Worm (Caenorhabditis elegans): Measurements from ENCODE around the gene kin-21.

Gene kin-21

ce11 chrIV:9832586-9832985 is at the start of gene kin-21:
Gene kin-21, plus strand, starts transcription at chrIV:9832886.
- no peak for TF ChIP-seq med-1 (GFP tag; optimal IDR thresholded peaks at IDR 0.05; ENCODE audit: insufficient read depth)
- TF ChIP-seq klf-2 (GFP tag; conservative IDR thresholded peaks at IDR 0.05) = no peak
- no peak for TF ChIP-seq ref-1 (GFP tag; conservative IDR thresholded peaks at IDR 0.05)
- no peak for TF ChIP-seq T22C8.4 (GFP tag; IDR thresholded peaks at IDR 0.05)
- TF ChIP-seq ztf-23 (GFP tag; IDR thresholded peaks at IDR 0.05) = no peak
- no peak for TF ChIP-seq flt-1 (GFP tag; IDR thresholded peaks at IDR 0.05)
- no peak for TF ChIP-seq tab-1 (GFP tag; IDR thresholded peaks at IDR 0.05)
- TF ChIP-seq cog-1 (tag; optimal IDR thresholded peaks at IDR 0.05) = no peak
- TF ChIP-seq ztf-29 (GFP tag; IDR thresholded peaks at IDR 0.05) = no peak

- TF ChIP-seq T22C8.4 (GFP tag; IDR thresholded peaks at IDR 0.05) (no peak), ztf-29 (GFP tag; IDR thresholded peaks at IDR 0.05) (no peak), tab-1 (GFP tag; IDR thresholded peaks at IDR 0.05) (no peak), klf-2 (GFP tag; conservative IDR thresholded peaks at IDR 0.05) (no peak), med-1 (GFP tag; optimal IDR thresholded peaks at IDR 0.05; ENCODE audit: insufficient read depth) (no peak), cog-1 (tag; optimal IDR thresholded peaks at IDR 0.05) (no peak), ztf-23 (GFP tag; IDR thresholded peaks at IDR 0.05) (no peak), ref-1 (GFP tag; conservative IDR thresholded peaks at IDR 0.05) (no peak), flt-1 (GFP tag; IDR thresholded peaks at IDR 0.05) (no peak)
Observed at ce11 chrIV:9784689-9785088, 48.0 kb upstream of the kin-21 start, which contains the start of gene sre-4. Gene sre-4, minus strand, starts transcription at chrIV:9784789.

DNA sequence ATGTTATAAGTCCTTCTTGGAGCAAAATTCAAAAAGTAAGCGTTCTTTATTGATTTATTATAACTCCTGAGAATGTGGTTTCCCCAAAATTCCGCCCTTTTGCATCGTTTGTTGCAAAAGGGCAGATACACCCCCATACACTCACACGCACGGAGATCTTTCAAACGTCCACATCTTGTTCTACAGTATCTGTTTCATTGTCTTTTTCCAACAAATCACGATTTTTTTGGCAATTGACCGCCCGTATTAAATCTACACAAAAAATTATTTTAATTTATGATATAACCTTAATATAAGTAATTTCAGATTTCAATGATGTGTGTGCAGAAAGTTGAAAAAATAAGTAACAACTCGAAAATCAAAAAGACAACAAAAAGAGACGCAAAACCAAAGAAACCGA is 43.2 kb upstream of the kin-21 start, which contains the start of gene T13F2.4:
TSS of gene T13F2.4 (plus strand) at position 301 of the 400 bp plus-strand sequence.
- TF ChIP-seq ztf-23 (GFP tag; IDR thresholded peaks at IDR 0.05) (no peak), cog-1 (tag; optimal IDR thresholded peaks at IDR 0.05) (no peak), med-1 (GFP tag; optimal IDR thresholded peaks at IDR 0.05; ENCODE audit: insufficient read depth) (no peak), ztf-29 (GFP tag; IDR thresholded peaks at IDR 0.05) (no peak), tab-1 (GFP tag; IDR thresholded peaks at IDR 0.05) (no peak), klf-2 (GFP tag; conservative IDR thresholded peaks at IDR 0.05) (no peak), ref-1 (GFP tag; conservative IDR thresholded peaks at IDR 0.05) (no peak), T22C8.4 (GFP tag; IDR thresholded peaks at IDR 0.05) (no peak), flt-1 (GFP tag; IDR thresholded peaks at IDR 0.05) (no peak)

- TF ChIP-seq ref-1 (GFP tag; conservative IDR thresholded peaks at IDR 0.05) (no peak), ztf-29 (GFP tag; IDR thresholded peaks at IDR 0.05) (no peak), med-1 (GFP tag; optimal IDR thresholded peaks at IDR 0.05; ENCODE audit: insufficient read depth) (no peak), cog-1 (tag; optimal IDR thresholded peaks at IDR 0.05) (no peak), klf-2 (GFP tag; conservative IDR thresholded peaks at IDR 0.05) (no peak), tab-1 (GFP tag; IDR thresholded peaks at IDR 0.05) (no peak), flt-1 (GFP tag; IDR thresholded peaks at IDR 0.05) (no peak), T22C8.4 (GFP tag; IDR thresholded peaks at IDR 0.05) (no peak), ztf-23 (GFP tag; IDR thresholded peaks at IDR 0.05) (no peak)
Observed at ce11 chrIV:9790708-9791107, 42.0 kb upstream of the kin-21 start.

ce11 chrIV:9795250-9795649 is 37.4 kb upstream of the kin-21 start:
- no peak for TF ChIP-seq klf-2 (GFP tag; conservative IDR thresholded peaks at IDR 0.05)
- no peak for TF ChIP-seq cog-1 (tag; optimal IDR thresholded peaks at IDR 0.05)
- TF ChIP-seq ref-1 (GFP tag; conservative IDR thresholded peaks at IDR 0.05) = no peak
- no peak for TF ChIP-seq tab-1 (GFP tag; IDR thresholded peaks at IDR 0.05)
- no peak for TF ChIP-seq med-1 (GFP tag; optimal IDR thresholded peaks at IDR 0.05; ENCODE audit: insufficient read depth)
- no peak for TF ChIP-seq flt-1 (GFP tag; IDR thresholded peaks at IDR 0.05)
- no peak for TF ChIP-seq T22C8.4 (GFP tag; IDR thresholded peaks at IDR 0.05)
- no peak for TF ChIP-seq ztf-29 (GFP tag; IDR thresholded peaks at IDR 0.05)

DNA sequence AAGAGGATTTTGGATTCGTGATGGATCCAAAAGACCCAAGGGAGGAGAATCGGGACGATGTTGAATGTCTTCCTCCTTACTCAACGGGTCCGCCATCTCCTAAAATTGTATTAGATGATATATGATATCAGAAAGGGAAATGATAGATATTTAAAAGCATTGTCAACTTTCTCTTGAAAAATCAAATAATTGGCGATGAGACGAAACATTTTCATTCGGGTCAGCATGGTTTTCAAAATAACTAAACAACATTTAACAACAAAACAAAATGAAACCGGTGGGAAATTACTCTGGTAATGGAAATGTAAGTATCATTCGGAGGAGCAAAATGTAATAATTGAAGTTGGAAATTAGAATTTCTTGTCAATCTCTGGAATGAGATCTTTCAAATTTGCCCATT is 36.2 kb upstream of the kin-21 start, which contains the start of gene pis-1:
TSS of gene pis-1 (minus strand) at position 101 of the 400 bp plus-strand sequence.
- TF ChIP-seq ztf-23 (GFP tag; IDR thresholded peaks at IDR 0.05) = no peak
- no peak for TF ChIP-seq klf-2 (GFP tag; conservative IDR thresholded peaks at IDR 0.05)
- no peak for TF ChIP-seq med-1 (GFP tag; optimal IDR thresholded peaks at IDR 0.05; ENCODE audit: insufficient read depth)
- no peak for TF ChIP-seq ztf-29 (GFP tag; IDR thresholded peaks at IDR 0.05)
- TF ChIP-seq cog-1 (tag; optimal IDR thresholded peaks at IDR 0.05) = no peak
- TF ChIP-seq ref-1 (GFP tag; conservative IDR thresholded peaks at IDR 0.05) = no peak
- TF ChIP-seq T22C8.4 (GFP tag; IDR thresholded peaks at IDR 0.05) = no peak
- TF ChIP-seq tab-1 (GFP tag; IDR thresholded peaks at IDR 0.05) = no peak
- TF ChIP-seq flt-1 (GFP tag; IDR thresholded peaks at IDR 0.05) = no peak

DNA sequence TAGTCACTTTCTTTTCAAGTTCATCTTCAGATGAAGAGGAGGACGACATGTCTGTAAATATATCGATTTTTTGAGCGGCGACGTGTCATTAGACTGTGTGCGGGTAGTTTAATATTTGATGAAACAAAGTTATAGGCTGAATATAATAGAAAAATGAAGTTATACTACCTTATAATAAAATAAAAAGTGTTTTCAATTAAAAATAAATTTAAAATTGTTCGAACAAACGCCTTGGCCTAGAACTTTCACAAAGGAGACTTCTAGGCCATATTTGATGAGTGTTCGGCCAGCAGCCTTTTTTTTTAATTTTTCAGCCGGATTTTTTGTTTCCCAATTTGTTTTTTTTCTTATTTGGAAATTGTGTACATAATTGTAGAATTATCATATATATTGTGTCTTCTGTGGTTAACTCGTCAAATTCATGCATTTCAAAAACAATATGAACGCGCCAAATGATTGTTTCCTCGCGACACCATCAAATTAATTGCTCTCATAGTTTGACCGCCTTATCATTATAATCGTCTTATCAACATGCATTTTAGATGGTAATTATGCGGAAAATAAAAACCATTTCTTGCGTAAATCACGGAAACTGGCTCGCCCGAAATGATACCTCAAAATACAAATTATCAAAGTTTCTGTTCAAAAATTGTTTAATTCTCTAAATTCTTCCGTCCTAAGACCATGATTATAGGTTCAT is 35.2 kb upstream of the kin-21 start, which contains the start of gene T13F2.2:
TSS of gene T13F2.2 (minus strand) at position 51 of the 700 bp plus-strand sequence.
- TF ChIP-seq ztf-23 (GFP tag; IDR thresholded peaks at IDR 0.05) (no peak), flt-1 (GFP tag; IDR thresholded peaks at IDR 0.05) (no peak), tab-1 (GFP tag; IDR thresholded peaks at IDR 0.05) (no peak), cog-1 (tag; optimal IDR thresholded peaks at IDR 0.05) (no peak), ztf-29 (GFP tag; IDR thresholded peaks at IDR 0.05) (no peak), T22C8.4 (GFP tag; IDR thresholded peaks at IDR 0.05) (no peak), ref-1 (GFP tag; conservative IDR thresholded peaks at IDR 0.05) (no peak), med-1 (GFP tag; optimal IDR thresholded peaks at IDR 0.05; ENCODE audit: insufficient read depth) (no peak), klf-2 (GFP tag; conservative IDR thresholded peaks at IDR 0.05) (no peak)

- TF ChIP-seq ztf-23 (GFP tag; IDR thresholded peaks at IDR 0.05) (no peak), cog-1 (tag; optimal IDR thresholded peaks at IDR 0.05) (no peak), tab-1 (GFP tag; IDR thresholded peaks at IDR 0.05) (no peak), ztf-29 (GFP tag; IDR thresholded peaks at IDR 0.05) (no peak), klf-2 (GFP tag; conservative IDR thresholded peaks at IDR 0.05) (no peak), ref-1 (GFP tag; conservative IDR thresholded peaks at IDR 0.05) (no peak), flt-1 (GFP tag; IDR thresholded peaks at IDR 0.05) (no peak)
Observed at ce11 chrIV:9798307-9798706, 34.4 kb upstream of the kin-21 start.

DNA sequence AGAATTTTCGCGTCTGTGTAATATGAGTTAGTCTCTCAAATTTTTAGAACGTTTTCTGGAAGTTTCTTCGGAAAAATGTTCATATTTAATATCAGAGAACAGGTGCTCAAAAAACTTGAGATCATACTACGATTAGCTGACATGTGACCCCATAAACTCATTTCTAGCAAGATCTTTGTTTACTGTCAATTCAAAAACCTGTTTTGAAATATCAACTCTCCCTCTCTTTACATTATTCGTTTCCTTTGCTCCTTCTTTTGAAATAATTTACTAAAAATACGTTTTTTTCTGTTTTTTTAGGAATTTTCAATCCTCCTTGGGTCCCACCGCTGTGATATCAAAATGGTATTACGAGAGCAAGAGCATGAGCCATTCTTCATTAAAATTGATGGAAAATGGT is 33.6 kb upstream of the kin-21 start, which contains the start of gene fat-4:
TSS of gene fat-4 (plus strand) at position 301 of the 400 bp plus-strand sequence.
- TF ChIP-seq T22C8.4 (GFP tag; IDR thresholded peaks at IDR 0.05) (no peak), med-1 (GFP tag; optimal IDR thresholded peaks at IDR 0.05; ENCODE audit: insufficient read depth) (no peak), ref-1 (GFP tag; conservative IDR thresholded peaks at IDR 0.05) (no peak), klf-2 (GFP tag; conservative IDR thresholded peaks at IDR 0.05) (no peak), cog-1 (tag; optimal IDR thresholded peaks at IDR 0.05) (no peak), flt-1 (GFP tag; IDR thresholded peaks at IDR 0.05) (no peak), ztf-23 (GFP tag; IDR thresholded peaks at IDR 0.05) (no peak), tab-1 (GFP tag; IDR thresholded peaks at IDR 0.05) (no peak), ztf-29 (GFP tag; IDR thresholded peaks at IDR 0.05) (no peak)

Measured in whole organism, midembryonic.